Fruit fly (Drosophila melanogaster) whole organism, embryonic: ENCODE results near the gene Sgp.
A peak's percentile ranks its signal among the peaks of the same experiment; 100 is the strongest.

Experiments used
- CG10462 ChIP-seq: fragments of 200-800 bp; sonication (Bioruptor generic); optimal IDR thresholded peaks from 2 replicates; lab custom pipeline; 2016; ENCODE audit warnings: missing biosample characterization, missing genetic modification characterization
- CG10959 ChIP-seq: fragments of 200-800 bp; sonication (Bioruptor generic); IDR thresholded peaks from 2 replicates; pipeline ENCODE4 v1.3.6; 2022; ENCODE audit warnings: missing biosample characterization, missing genetic modification characterization
- CG12744 ChIP-seq: fragments of 200-800 bp; sonication (Bioruptor generic); optimal IDR thresholded peaks from 2 replicates; lab custom pipeline; 2016; ENCODE audit warnings: missing biosample characterization, missing genetic modification characterization
- CG15073 ChIP-seq: fragments of 200-800 bp; sonication (Bioruptor generic); optimal IDR thresholded peaks from 2 replicates; lab custom pipeline; 2016; ENCODE audit warnings: missing biosample characterization, missing genetic modification characterization
- CG15514 ChIP-seq: fragments of 200-800 bp; sonication (Bioruptor generic); optimal IDR thresholded peaks from 3 replicates; lab custom pipeline; 2017; ENCODE audit warnings: missing biosample characterization, missing genetic modification characterization, mild to moderate bottlenecking, moderate library complexity, missing genetic modification reagents
- CG17912 ChIP-seq: fragments of 200-800 bp; sonication (Bioruptor generic); optimal IDR thresholded peaks from 2 replicates; lab custom pipeline; 2018; ENCODE audit warnings: missing biosample characterization, mild to moderate bottlenecking, missing genetic modification characterization
- CG18011 ChIP-seq: fragments of 200-800 bp; sonication (Bioruptor generic); optimal IDR thresholded peaks from 2 replicates; lab custom pipeline; 2017; ENCODE audit warnings: missing biosample characterization, missing genetic modification characterization, mild to moderate bottlenecking, moderate library complexity, missing genotype
- CG3065 ChIP-seq: fragments of 200-800 bp; sonication (Bioruptor generic); optimal IDR thresholded peaks from 2 replicates; lab custom pipeline; 2016; ENCODE audit warnings: missing biosample characterization, missing genetic modification characterization
- CG31388 ChIP-seq: fragments of 200-800 bp; sonication (Bioruptor generic); optimal IDR thresholded peaks from 2 replicates; lab custom pipeline; 2016; ENCODE audit warnings: missing biosample characterization, missing genetic modification characterization
- CG33557 ChIP-seq: fragments of 200-800 bp; sonication (Bioruptor generic); optimal IDR thresholded peaks from 2 replicates; lab custom pipeline; 2019; ENCODE audit warnings: missing biosample characterization, mild to moderate bottlenecking, missing genetic modification characterization, moderate library complexity
- CG34376 ChIP-seq: fragments of 200-800 bp; sonication (Bioruptor generic); optimal IDR thresholded peaks from 2 replicates; lab custom pipeline; 2018; ENCODE audit warnings: missing biosample characterization, mild to moderate bottlenecking, missing genetic modification characterization
- CG42726 ChIP-seq: fragments of 200-800 bp; sonication (Bioruptor generic); IDR thresholded peaks from 2 replicates; pipeline ENCODE4 v1.3.6; 2022; ENCODE audit warnings: missing biosample characterization, missing genetic modification characterization; ENCODE audit not compliant: partially characterized antibody
- CG4404 ChIP-seq: fragments of 200-800 bp; sonication (Bioruptor generic); IDR thresholded peaks from 2 replicates; pipeline ENCODE4 v1.3.6; 2022; ENCODE audit warnings: missing biosample characterization, missing genetic modification characterization
- CG4820 ChIP-seq: fragments of 200-800 bp; sonication (Bioruptor generic); optimal IDR thresholded peaks from 3 replicates; lab custom pipeline; 2016; ENCODE audit warnings: missing biosample characterization, missing genetic modification characterization
- CG6272 ChIP-seq: fragments of 200-800 bp; sonication (Bioruptor generic); IDR thresholded peaks from 2 replicates; pipeline ENCODE4 v1.3.6; 2022; ENCODE audit warnings: missing biosample characterization, missing genetic modification characterization
- CG9215 ChIP-seq: fragments of 200-800 bp; sonication (Bioruptor generic); IDR thresholded peaks from 2 replicates; pipeline ENCODE4 v1.3.6; 2022; ENCODE audit warnings: missing biosample characterization, missing genetic modification characterization
- CG9437 ChIP-seq: fragments of 200-800 bp; sonication (Bioruptor generic); optimal IDR thresholded peaks from 2 replicates; lab custom pipeline; 2018; ENCODE audit warnings: missing biosample characterization, mild to moderate bottlenecking, missing genetic modification characterization
- Camta ChIP-seq: fragments of 200-800 bp; sonication (Bioruptor generic); optimal IDR thresholded peaks from 2 replicates; lab custom pipeline; 2016; ENCODE audit warnings: missing biosample characterization, missing genetic modification characterization
- Dll ChIP-seq: fragments of 200-800 bp; sonication (Bioruptor generic); IDR thresholded peaks from 4 replicates; pipeline ENCODE4 v1.3.6; 2022; ENCODE audit warnings: missing biosample characterization, missing genetic modification characterization; ENCODE audit not compliant: partially characterized antibody
- Fer2 ChIP-seq: fragments of 200-800 bp; sonication (Bioruptor generic); optimal IDR thresholded peaks from 2 replicates; lab custom pipeline; 2018; ENCODE audit warnings: missing biosample characterization, mild to moderate bottlenecking, missing genetic modification characterization, moderate library complexity
- Fer3 ChIP-seq: fragments of 200-800 bp; sonication (Bioruptor generic); optimal IDR thresholded peaks from 2 replicates; lab custom pipeline; 2018; ENCODE audit warnings: missing biosample characterization, mild to moderate bottlenecking, missing genetic modification characterization, moderate library complexity
- Gug ChIP-seq: fragments of 200-800 bp; sonication (Bioruptor generic); IDR thresholded peaks from 4 replicates; pipeline ENCODE4 v1.3.6; 2022; ENCODE audit warnings: missing biosample characterization, missing genetic modification characterization
- HLH54F ChIP-seq: fragments of 200-800 bp; sonication (Bioruptor generic); optimal IDR thresholded peaks from 3 replicates; lab custom pipeline; 2016; ENCODE audit warnings: missing biosample characterization, missing genetic modification characterization
- HLHmδ ChIP-seq: fragments of 200-800 bp; sonication (Bioruptor generic); optimal IDR thresholded peaks from 2 replicates; lab custom pipeline; 2018; ENCODE audit warnings: missing biosample characterization, mild to moderate bottlenecking, missing genetic modification characterization, moderate library complexity
- Mad ChIP-seq: fragments of 200-800 bp; sonication (Bioruptor generic); optimal IDR thresholded peaks from 2 replicates; lab custom pipeline; 2016; ENCODE audit warnings: missing biosample characterization, missing genetic modification characterization
- Max ChIP-seq: fragments of 200-800 bp; sonication (Bioruptor generic); optimal IDR thresholded peaks from 2 replicates; lab custom pipeline; 2016; ENCODE audit warnings: missing biosample characterization, mild to moderate bottlenecking, missing genetic modification characterization
- NfI ChIP-seq: fragments of 200-800 bp; sonication (Bioruptor generic); optimal IDR thresholded peaks from 3 replicates; lab custom pipeline; 2018; ENCODE audit warnings: missing biosample characterization, mild to moderate bottlenecking, missing genetic modification characterization, moderate library complexity
- Opbp ChIP-seq: fragments of 200-800 bp; sonication (Bioruptor generic); IDR thresholded peaks from 3 replicates; pipeline ENCODE4 v1.3.6; 2022; ENCODE audit warnings: missing biosample characterization, missing genetic modification characterization; ENCODE audit not compliant: partially characterized antibody
- Six4 ChIP-seq: fragments of 200-800 bp; sonication (Bioruptor generic); optimal IDR thresholded peaks from 2 replicates; lab custom pipeline; 2016; ENCODE audit warnings: missing biosample characterization, missing genetic modification characterization
- Stat92E ChIP-seq, 3 experiments: fragments of >200 bp in 2 of 3; fragments of 200-800 bp in 1 of 3; sonication (Bioruptor generic) in 1 of 3; optimal IDR thresholded peaks; 2 replicates each; lab custom pipeline; 2017 to 2019; ENCODE audit warnings: missing biosample characterization in 3 of 3, missing genetic modification characterization in 3 of 3, mild to moderate bottlenecking in 1 of 3, moderate library complexity in 1 of 3
- Xrp1 ChIP-seq: fragments of 200-800 bp; sonication (Bioruptor generic); IDR thresholded peaks from 2 replicates; pipeline ENCODE4 v1.3.6; 2022; ENCODE audit warnings: missing biosample characterization, missing genetic modification characterization
- bbx ChIP-seq: fragments of 200-800 bp; sonication (Bioruptor generic); IDR thresholded peaks from 2 replicates; pipeline ENCODE4 v1.3.6; 2022; ENCODE audit warnings: missing biosample characterization, missing genetic modification characterization; ENCODE audit not compliant: partially characterized antibody
- btn ChIP-seq: fragments of 200-800 bp; sonication (Bioruptor generic); optimal IDR thresholded peaks from 2 replicates; lab custom pipeline; 2016; ENCODE audit warnings: missing biosample characterization, missing genetic modification characterization
- dan ChIP-seq: fragments of 200-800 bp; sonication (Bioruptor generic); IDR thresholded peaks from 2 replicates; pipeline ENCODE4 v1.3.6; 2022; ENCODE audit warnings: missing biosample characterization, missing genetic modification characterization
- emc ChIP-seq: fragments of 200-800 bp; sonication (Bioruptor generic); optimal IDR thresholded peaks from 2 replicates; lab custom pipeline; 2016; ENCODE audit warnings: missing biosample characterization, missing genetic modification characterization
- eyg ChIP-seq: fragments of 200-800 bp; sonication (Bioruptor generic); optimal IDR thresholded peaks from 3 replicates; lab custom pipeline; 2016; ENCODE audit warnings: missing biosample characterization, missing genetic modification characterization
- fu2 ChIP-seq: fragments of 200-800 bp; sonication (Bioruptor generic); optimal IDR thresholded peaks from 2 replicates; lab custom pipeline; 2016; ENCODE audit warnings: missing biosample characterization, missing genetic modification characterization
- gem ChIP-seq: fragments of 200-800 bp; sonication (Bioruptor generic); optimal IDR thresholded peaks from 2 replicates; lab custom pipeline; 2019; ENCODE audit warnings: missing biosample characterization, mild to moderate bottlenecking, missing genetic modification characterization, moderate library complexity
- inv ChIP-seq: fragments of 200-800 bp; sonication (Bioruptor generic); IDR thresholded peaks from 2 replicates; pipeline ENCODE4 v1.3.6; 2022; ENCODE audit warnings: missing biosample characterization, missing genetic modification characterization; ENCODE audit not compliant: partially characterized antibody
- jigr1 ChIP-seq: fragments of 200-800 bp; sonication (Bioruptor generic); IDR thresholded peaks from 3 replicates; pipeline ENCODE4 v1.3.6; 2022; ENCODE audit warnings: missing biosample characterization, missing genetic modification characterization
- ken ChIP-seq: fragments of 200-800 bp; sonication (Bioruptor generic); IDR thresholded peaks from 3 replicates; pipeline ENCODE4 v1.3.6; 2022; ENCODE audit warnings: missing biosample characterization, missing genetic modification characterization
- lmd ChIP-seq: fragments of 200-800 bp; sonication (Bioruptor generic); IDR thresholded peaks from 2 replicates; pipeline ENCODE4 v1.3.6; 2022; ENCODE audit warnings: missing biosample characterization, missing genetic modification characterization
- mld ChIP-seq: fragments of 200-800 bp; sonication (Bioruptor generic); IDR thresholded peaks from 3 replicates; pipeline ENCODE4 v1.3.6; 2022; ENCODE audit warnings: missing biosample characterization, missing genetic modification characterization; ENCODE audit not compliant: partially characterized antibody
- ranshi ChIP-seq: fragments of 200-800 bp; sonication (Bioruptor generic); IDR thresholded peaks from 2 replicates; pipeline ENCODE4 v1.3.6; 2022; ENCODE audit warnings: missing biosample characterization, missing genetic modification characterization
- sc ChIP-seq, 3 experiments: fragments of >200 bp in 2 of 3; fragments of 200-800 bp in 1 of 3; sonication (Bioruptor generic) in 1 of 3; optimal IDR thresholded peaks; 2 replicates in 2 of 3; 3 replicates in 1 of 3; lab custom pipeline; 2017; ENCODE audit warnings: mild to moderate bottlenecking in 1 of 3, missing biosample characterization in 1 of 3, missing genetic modification characterization in 1 of 3, missing genetic modification reagents in 1 of 3
- sim ChIP-seq: fragments of 200-800 bp; sonication (Bioruptor generic); IDR thresholded peaks from 2 replicates; pipeline ENCODE4 v1.3.6; 2022; ENCODE audit warnings: missing biosample characterization, missing genetic modification characterization
- stc ChIP-seq: fragments of 200-800 bp; sonication (Bioruptor generic); IDR thresholded peaks from 2 replicates; pipeline ENCODE4 v1.3.6; 2022; ENCODE audit warnings: missing biosample characterization, missing genetic modification characterization
- tgo ChIP-seq: fragments of 200-800 bp; sonication (Bioruptor generic); IDR thresholded peaks from 3 replicates; pipeline ENCODE4 v1.3.6; 2022; ENCODE audit warnings: missing biosample characterization, missing genetic modification characterization
- tup ChIP-seq: fragments of 200-800 bp; sonication (Bioruptor generic); optimal IDR thresholded peaks from 2 replicates; lab custom pipeline; 2016; ENCODE audit warnings: missing biosample characterization, mild to moderate bottlenecking, missing genetic modification characterization, moderate library complexity
- zen ChIP-seq: fragments of 200-800 bp; sonication (Bioruptor generic); optimal IDR thresholded peaks from 3 replicates; lab custom pipeline; 2018; ENCODE audit warnings: missing biosample characterization, mild to moderate bottlenecking, missing genetic modification characterization, moderate library complexity

The Sgp gene

dm6 chr2L:8528318-8528717, 8.8 kb downstream of the Sgp start, which contains the start of the genes lmgA and lmgB (continued):
- no peak for TF ChIP-seq CG12744 (GFP tag; lab: Kevin White, UChicago)
- no peak for TF ChIP-seq CG9437 (GFP tag; lab: Kevin White, UChicago)
- peak; percentile 35 for TF ChIP-seq CG18011
- TF ChIP-seq Gug (GFP tag; lab: Robert Waterston, UW), result peak; percentile 62; the same call in 3 of the 4 replicates
- TF ChIP-seq CG34376 (GFP tag; lab: Kevin White, UChicago), result no peak
- no peak for TF ChIP-seq ken
- no peak for TF ChIP-seq emc (GFP tag; lab: Kevin White, UChicago)
- TF ChIP-seq zen (tag; lab: Kevin White, UChicago), result peak; percentile 50
- no peak for TF ChIP-seq stc
- no peak for TF ChIP-seq CG31388 (GFP tag; lab: Kevin White, UChicago)
- no peak for TF ChIP-seq sc (optimal IDR thresholded peaks at IDR 0.05; lab: Kevin White, UChicago)
- TF ChIP-seq sc (GFP tag; optimal IDR thresholded peaks at IDR 0.05; lab: Kevin White, UChicago), result no peak
- peak; percentile 15 for TF ChIP-seq NfI (GFP tag; lab: Kevin White, UChicago)
- TF ChIP-seq CG3065 (GFP tag; lab: Kevin White, UChicago), result no peak
- TF ChIP-seq mld (GFP tag; lab: Robert Waterston, UW), result peak; percentile 85
- peak; percentile 82 for TF ChIP-seq inv (GFP tag; lab: Robert Waterston, UW)
- TF ChIP-seq CG17912 (GFP tag; lab: Kevin White, UChicago), result no peak
- TF ChIP-seq Max (GFP tag; lab: Kevin White, UChicago), result peak; percentile 44
- peak; percentile 60 for TF ChIP-seq gem (tag; lab: Kevin White, UChicago)
- TF ChIP-seq Six4 (GFP tag; lab: Kevin White, UChicago), result peak; percentile 14
- no peak; the same call in 1 of the 2 replicates for TF ChIP-seq CG6272
- no peak for TF ChIP-seq ranshi (GFP tag; lab: Robert Waterston, UW)
- TF ChIP-seq sim, result no peak
- TF ChIP-seq HLHmδ, result no peak
- TF ChIP-seq bbx (GFP tag; lab: Robert Waterston, UW), result peak; percentile 82
- peak; percentile 88 for TF ChIP-seq Opbp (GFP tag; lab: Robert Waterston, UW)
- no peak for TF ChIP-seq CG4820 (GFP tag; lab: Kevin White, UChicago)
- TF ChIP-seq dan, result no peak
- TF ChIP-seq CG4404 (GFP tag; lab: Robert Waterston, UW), result no peak
- no peak for TF ChIP-seq CG33557 (GFP tag; lab: Kevin White, UChicago)
- TF ChIP-seq CG42726, result 0 out of 2 replicates have a peak, but pooled peaks have one; percentile 52
- TF ChIP-seq CG10959 (GFP tag; lab: Robert Waterston, UW), result no peak
- TF ChIP-seq Fer2 (tag; lab: Kevin White, UChicago), result no peak
- no peak for TF ChIP-seq tgo
- TF ChIP-seq HLH54F (GFP tag; lab: Kevin White, UChicago), result peak; percentile 23
- TF ChIP-seq CG10462, result no peak
- peak; percentile 40 for TF ChIP-seq tup (GFP tag; lab: Kevin White, UChicago)
- no peak for TF ChIP-seq CG15073
- TF ChIP-seq lmd (GFP tag; lab: Robert Waterston, UW), result peak; percentile 12; the same call in 1 of the 2 replicates
- TF ChIP-seq Stat92E (GFP tag; optimal IDR thresholded peaks at IDR 0.05; lab: Kevin White, UChicago), result peak in 1 of 3 experiments; percentile 52
- peak; percentile 9; the same call in 1 of the 2 replicates for TF ChIP-seq Xrp1 (GFP tag; lab: Robert Waterston, UW)
- peak; percentile 90 for TF ChIP-seq Dll
- no peak for TF ChIP-seq Fer3 (tag; lab: Kevin White, UChicago)
- TF ChIP-seq fu2 (GFP tag; lab: Kevin White, UChicago), result no peak
- TF ChIP-seq jigr1 (GFP tag; lab: Robert Waterston, UW), result no peak
- TF ChIP-seq Camta, result no peak
- TF ChIP-seq btn (GFP tag; lab: Kevin White, UChicago), result no peak
- TF ChIP-seq CG9215 (GFP tag; lab: Robert Waterston, UW), result no peak
- TF ChIP-seq Mad (GFP tag; lab: Kevin White, UChicago), result no peak
- no peak for TF ChIP-seq eyg
- TF ChIP-seq CG15514 (GFP tag; lab: Kevin White, UChicago), result peak; percentile 56
